Fruit fly (Drosophila melanogaster): ENCODE data around the gene Edg84A.

- TF ChIP-seq CG6276 (GFP tag; optimal IDR thresholded peaks at IDR 0.05) (no peak), CG16779 (tag; optimal IDR thresholded peaks at IDR 0.05) (no peak)
Observed at dm6 chr3R:6723537-6724171, 39.4 kb downstream of the Edg84A start.
